Fruit fly (Drosophila melanogaster) whole organism, embryonic: ENCODE data around the gene aop.
A peak's percentile ranks its signal among the peaks of the same experiment; 100 is the strongest.

ENCODE experiments used
- CG10209 ChIP-seq: fragments of 200-800 bp; sonication (Bioruptor generic); optimal IDR thresholded peaks from 3 replicates; lab custom pipeline; 2017; ENCODE audit warnings: missing biosample characterization, mild to moderate bottlenecking, missing genetic modification characterization, missing genetic modification reagents
- CG11695 ChIP-seq: fragments of 200-800 bp; sonication (Bioruptor generic); IDR thresholded peaks from 3 replicates; pipeline ENCODE4 v1.3.6; 2022; ENCODE audit warnings: missing biosample characterization, missing genetic modification characterization
- CG12219 ChIP-seq: fragments of 200-800 bp; sonication (Bioruptor generic); optimal IDR thresholded peaks from 3 replicates; lab custom pipeline; 2018; ENCODE audit warnings: missing biosample characterization, mild to moderate bottlenecking, missing genetic modification characterization
- CG1602 ChIP-seq: fragments of 200-800 bp; sonication (Bioruptor generic); optimal IDR thresholded peaks from 3 replicates; lab custom pipeline; 2016; ENCODE audit warnings: missing biosample characterization, missing genetic modification characterization
- CG2889 ChIP-seq: fragments of 200-800 bp; sonication (Bioruptor generic); IDR thresholded peaks from 3 replicates; pipeline ENCODE4 v1.3.6; 2022; ENCODE audit warnings: missing biosample characterization, missing genetic modification characterization
- CG32772 ChIP-seq: fragments of 200-800 bp; sonication (Bioruptor generic); IDR thresholded peaks from 2 replicates; pipeline ENCODE4 v1.3.6; 2022; ENCODE audit warnings: missing biosample characterization, missing genetic modification characterization
- CG42726 ChIP-seq: fragments of 200-800 bp; sonication (Bioruptor generic); IDR thresholded peaks from 2 replicates; pipeline ENCODE4 v1.3.6; 2022; ENCODE audit warnings: missing biosample characterization, missing genetic modification characterization; ENCODE audit not compliant: partially characterized antibody
- CG4854 ChIP-seq: fragments of 200-800 bp; sonication (Bioruptor generic); optimal IDR thresholded peaks from 2 replicates; lab custom pipeline; 2016; ENCODE audit warnings: missing biosample characterization, missing genetic modification characterization, inconsistent platforms
- CG6689 ChIP-seq: fragments of 200-800 bp; sonication (Bioruptor generic); IDR thresholded peaks from 2 replicates; pipeline ENCODE4 v1.3.6; 2022; ENCODE audit warnings: missing biosample characterization, missing genetic modification characterization
- CTCF ChIP-seq: fragments of 200-800 bp; sonication (Bioruptor generic); optimal IDR thresholded peaks from 2 replicates; lab custom pipeline; 2017; ENCODE audit warnings: missing biosample characterization, mild to moderate bottlenecking, missing genetic modification characterization, moderate library complexity
- D ChIP-seq, 2 experiments: fragments of 200-800 bp in 1 of 2; fragments of >200 bp in 1 of 2; sonication (Bioruptor generic) in 1 of 2; optimal IDR thresholded peaks; 2 replicates in 1 of 2; 3 replicates in 1 of 2; lab custom pipeline; 2017; ENCODE audit warnings: mild to moderate bottlenecking in 1 of 2, missing biosample characterization in 1 of 2, missing genetic modification characterization in 1 of 2, missing genetic modification reagents in 1 of 2
- Dll ChIP-seq: fragments of 200-800 bp; sonication (Bioruptor generic); IDR thresholded peaks from 4 replicates; pipeline ENCODE4 v1.3.6; 2022; ENCODE audit warnings: missing biosample characterization, missing genetic modification characterization; ENCODE audit not compliant: partially characterized antibody
- E2f2 ChIP-seq: fragments of 200-800 bp; sonication (Bioruptor generic); IDR thresholded peaks from 2 replicates; pipeline ENCODE4 v1.3.6; 2022; ENCODE audit warnings: missing biosample characterization, missing genetic modification characterization
- Ets65A ChIP-seq: fragments of 200-800 bp; sonication (Bioruptor generic); peaks from one replicate; lab custom pipeline; 2016; ENCODE audit warnings: missing biosample characterization, missing genetic modification characterization
- Hey ChIP-seq: fragments of 200-800 bp; sonication (Bioruptor generic); optimal IDR thresholded peaks from 3 replicates; lab custom pipeline; 2018; ENCODE audit warnings: missing biosample characterization, mild to moderate bottlenecking, missing genetic modification characterization
- Oaz ChIP-seq: fragments of 200-800 bp; sonication (Bioruptor generic); IDR thresholded peaks from 2 replicates; pipeline ENCODE4 v1.3.6; 2022; ENCODE audit warnings: missing biosample characterization, missing genetic modification characterization
- Pdp1 ChIP-seq, 2 experiments: fragments of 200-800 bp; sonication (Bioruptor generic); optimal IDR thresholded peaks; 3 replicates each; lab custom pipeline; 2016; ENCODE audit warnings: missing biosample characterization in 2 of 2, missing genetic modification characterization in 2 of 2, mild to moderate bottlenecking in 1 of 2, moderate library complexity in 1 of 2
- Poxn ChIP-seq: fragments of 200-800 bp; sonication (Bioruptor generic); IDR thresholded peaks from 2 replicates; pipeline ENCODE4 v1.3.6; 2022; ENCODE audit warnings: missing biosample characterization, missing genetic modification characterization
- Sox102F ChIP-seq: fragments of 200-800 bp; sonication (Bioruptor generic); optimal IDR thresholded peaks from 2 replicates; lab custom pipeline; 2018; ENCODE audit warnings: missing biosample characterization, mild to moderate bottlenecking, missing genetic modification characterization, moderate library complexity
- Sry-β ChIP-seq: fragments of 200-800 bp; sonication (Bioruptor generic); optimal IDR thresholded peaks from 2 replicates; lab custom pipeline; 2018; ENCODE audit warnings: missing biosample characterization, mild to moderate bottlenecking, missing genetic modification characterization, moderate library complexity
- Trl ChIP-seq, 3 experiments: fragments of >200 bp in 2 of 3; fragments of 200-800 bp in 1 of 3; sonication (Bioruptor generic) in 1 of 3; optimal IDR thresholded peaks; 2 replicates in 1 of 3; 3 replicates in 2 of 3; lab custom pipeline; 2016 to 2017; ENCODE audit warnings: missing biosample characterization in 1 of 3, missing genetic modification characterization in 1 of 3
- az2 ChIP-seq: fragments of 200-800 bp; sonication (Bioruptor generic); optimal IDR thresholded peaks from 3 replicates; lab custom pipeline; 2016; ENCODE audit warnings: missing biosample characterization, missing genetic modification characterization
- danr ChIP-seq: fragments of 200-800 bp; sonication (Bioruptor generic); IDR thresholded peaks from 2 replicates; pipeline ENCODE4 v1.3.6; 2022; ENCODE audit warnings: missing biosample characterization, missing genetic modification characterization
- dati ChIP-seq: fragments of 200-800 bp; sonication (Bioruptor generic); IDR thresholded peaks from 2 replicates; pipeline ENCODE4 v1.3.6; 2022; ENCODE audit warnings: missing biosample characterization, missing genetic modification characterization
- dm ChIP-seq: fragments of 200-800 bp; sonication (Bioruptor generic); optimal IDR thresholded peaks from 3 replicates; lab custom pipeline; 2016; ENCODE audit warnings: missing biosample characterization, missing genetic modification characterization
- esg ChIP-seq: fragments of 200-800 bp; sonication (Bioruptor generic); conservative IDR thresholded peaks from 2 replicates; pipeline ENCODE4 v1.3.6; 2022; ENCODE audit warnings: missing biosample characterization, missing genetic modification characterization
- fd64A ChIP-seq: fragments of 200-800 bp; sonication (Bioruptor generic); optimal IDR thresholded peaks from 3 replicates; lab custom pipeline; 2018; ENCODE audit warnings: missing biosample characterization, mild to moderate bottlenecking, missing genetic modification characterization
- fd96Cb ChIP-seq: fragments of 200-800 bp; sonication (Bioruptor generic); optimal IDR thresholded peaks from 2 replicates; lab custom pipeline; 2018; ENCODE audit warnings: missing biosample characterization, mild to moderate bottlenecking, missing genetic modification characterization, moderate library complexity
- gce ChIP-seq: fragments of 200-800 bp; sonication (Bioruptor generic); IDR thresholded peaks from 3 replicates; pipeline ENCODE4 v1.3.6; 2022; ENCODE audit warnings: missing biosample characterization, missing genetic modification characterization
- gcm ChIP-seq: fragments of 200-800 bp; sonication (Bioruptor generic); optimal IDR thresholded peaks from 2 replicates; lab custom pipeline; 2019; ENCODE audit warnings: missing biosample characterization, mild to moderate bottlenecking, missing genetic modification characterization, moderate library complexity
- jigr1 ChIP-seq: fragments of 200-800 bp; sonication (Bioruptor generic); IDR thresholded peaks from 3 replicates; pipeline ENCODE4 v1.3.6; 2022; ENCODE audit warnings: missing biosample characterization, missing genetic modification characterization
- ken ChIP-seq: fragments of 200-800 bp; sonication (Bioruptor generic); IDR thresholded peaks from 3 replicates; pipeline ENCODE4 v1.3.6; 2022; ENCODE audit warnings: missing biosample characterization, missing genetic modification characterization
- lola ChIP-seq, 3 experiments: fragments of >200 bp in 2 of 3; fragments of 200-800 bp in 1 of 3; sonication (Bioruptor generic) in 1 of 3; optimal IDR thresholded peaks; 2 replicates each; lab custom pipeline; 2017 to 2019; ENCODE audit warnings: missing biosample characterization in 3 of 3, missing genetic modification characterization in 3 of 3, mild to moderate bottlenecking in 1 of 3, moderate library complexity in 1 of 3
- lov ChIP-seq, 2 experiments: fragments of 200-800 bp in 1 of 2; fragments of >200 bp in 1 of 2; sonication (Bioruptor generic) in 1 of 2; IDR thresholded peaks in 1 of 2; optimal IDR thresholded peaks in 1 of 2; 2 replicates in 1 of 2; 3 replicates in 1 of 2; pipeline versions ENCODE4 v1.3.6 to Lab custom; 2017 to 2022; ENCODE audit warnings: missing biosample characterization in 1 of 2, missing genetic modification characterization in 1 of 2
- luna ChIP-seq: fragments of 200-800 bp; sonication (Bioruptor generic); optimal IDR thresholded peaks from 2 replicates; lab custom pipeline; 2016; ENCODE audit warnings: missing biosample characterization, missing genetic modification characterization
- nmo ChIP-seq: fragments of 200-800 bp; sonication (Bioruptor generic); optimal IDR thresholded peaks from 2 replicates; lab custom pipeline; 2018; ENCODE audit warnings: missing biosample characterization, mild to moderate bottlenecking, missing genetic modification characterization, moderate library complexity
- otp ChIP-seq: fragments of 200-800 bp; sonication (Bioruptor generic); IDR thresholded peaks from 3 replicates; pipeline ENCODE4, ENCODE4 v1.3.6; 2022; ENCODE audit warnings: missing biosample characterization, missing genetic modification characterization
- pan ChIP-seq, 4 experiments: fragments of >200 bp in 3 of 4; fragments of 200-800 bp in 1 of 4; sonication (Bioruptor generic) in 1 of 4; optimal IDR thresholded peaks in 3 of 4; IDR thresholded peaks in 1 of 4; 2 replicates each; pipeline versions ENCODE4 v1.3.6 to Lab custom; 2017 to 2022; ENCODE audit warnings: missing biosample characterization in 2 of 4, missing genetic modification characterization in 2 of 4, mixed read lengths in 1 of 4
- peb ChIP-seq: fragments of 200-800 bp; sonication (Bioruptor generic); IDR thresholded peaks from 2 replicates; pipeline ENCODE4 v1.3.6; 2022; ENCODE audit warnings: missing biosample characterization, missing genetic modification characterization
- ranshi ChIP-seq: fragments of 200-800 bp; sonication (Bioruptor generic); IDR thresholded peaks from 2 replicates; pipeline ENCODE4 v1.3.6; 2022; ENCODE audit warnings: missing biosample characterization, missing genetic modification characterization
- rib ChIP-seq: fragments of 200-800 bp; sonication (Bioruptor generic); IDR thresholded peaks from 2 replicates; pipeline ENCODE4 v1.3.6; 2022; ENCODE audit warnings: missing biosample characterization, missing genetic modification characterization
- run ChIP-seq: fragments of 200-800 bp; sonication (Bioruptor generic); optimal IDR thresholded peaks from 3 replicates; lab custom pipeline; 2018; ENCODE audit warnings: missing biosample characterization, mild to moderate bottlenecking, missing genetic modification characterization
- schlank ChIP-seq: fragments of 200-800 bp; sonication (Bioruptor generic); optimal IDR thresholded peaks from 2 replicates; lab custom pipeline; 2018; ENCODE audit warnings: missing biosample characterization, mild to moderate bottlenecking, missing genetic modification characterization
- slp2 ChIP-seq: fragments of 200-800 bp; sonication (Bioruptor generic); optimal IDR thresholded peaks from 2 replicates; lab custom pipeline; 2016; ENCODE audit warnings: missing biosample characterization, missing genetic modification characterization
- sob ChIP-seq: fragments of 200-800 bp; sonication (Bioruptor generic); IDR thresholded peaks from 2 replicates; pipeline ENCODE4 v1.3.6; 2022; ENCODE audit warnings: missing biosample characterization, missing genetic modification characterization
- tin ChIP-seq: fragments of 200-800 bp; sonication (Bioruptor generic); optimal IDR thresholded peaks from 3 replicates; lab custom pipeline; 2016; ENCODE audit warnings: missing biosample characterization, missing genetic modification characterization
- vnd ChIP-seq: fragments of 200-800 bp; sonication (Bioruptor generic); IDR thresholded peaks from 3 replicates; pipeline ENCODE4 v1.3.6; 2022; ENCODE audit warnings: missing biosample characterization, missing genetic modification characterization; ENCODE audit not compliant: partially characterized antibody

Gene aop

dm6 chr2L:2130157-2130987 is 48.2 kb downstream of the aop start, which contains the start of gene Glyp (continued):
- peak; percentile 97 for TF ChIP-seq CG11695 (GFP tag; lab: Robert Waterston, UW)
- TF ChIP-seq schlank (tag; lab: Kevin White, UChicago): peak; percentile 89
- TF ChIP-seq vnd (GFP tag; lab: Robert Waterston, UW): no peak
- peak; percentile 58 for TF ChIP-seq Sry-β (GFP tag; lab: Kevin White, UChicago)
- peak; percentile 96 for TF ChIP-seq az2
- TF ChIP-seq Sox102F: peak; percentile 97
- TF ChIP-seq peb (GFP tag; lab: Robert Waterston, UW): peak; percentile 82
- TF ChIP-seq CG10209: peak; percentile 98
- peak; percentile 73 to 82 for TF ChIP-seq Pdp1 (GFP tag; optimal IDR thresholded peaks at IDR 0.05; lab: Kevin White, UChicago)
- peak; percentile 82 for TF ChIP-seq fd64A
- peak; percentile 90 for TF ChIP-seq CG1602 (GFP tag; lab: Kevin White, UChicago)
- TF ChIP-seq CG6689 (GFP tag; lab: Robert Waterston, UW): peak; percentile 96
- peak in 1 of 3 experiments; percentile 95 for TF ChIP-seq lola (GFP tag; optimal IDR thresholded peaks at IDR 0.05; lab: Kevin White, UChicago)
- peak; percentile 88 for TF ChIP-seq ken (GFP tag; lab: Robert Waterston, UW)
- TF ChIP-seq tin (GFP tag; lab: Kevin White, UChicago): peak; percentile 94
- peak; percentile 97 for TF ChIP-seq CTCF (GFP tag; lab: Kevin White, UChicago)
- peak; percentile 86 for TF ChIP-seq CG4854 (GFP tag; lab: Kevin White, UChicago)
- TF ChIP-seq run (tag; lab: Kevin White, UChicago): peak; percentile 94
- TF ChIP-seq Trl (optimal IDR thresholded peaks at IDR 0.05; lab: Kevin White, UChicago): peak; percentile 98
- peak; percentile 78 for TF ChIP-seq Trl (GFP tag; optimal IDR thresholded peaks at IDR 0.05; lab: Kevin White, UChicago)
- 0 out of 2 replicates have a peak, but pooled peaks have one; percentile 49 for TF ChIP-seq dati
- TF ChIP-seq Hey (tag; lab: Kevin White, UChicago): peak; percentile 68
- TF ChIP-seq jigr1: peak; percentile 92
- peak; percentile 89 for TF ChIP-seq gce (GFP tag; lab: Robert Waterston, UW)
- TF ChIP-seq rib (GFP tag; lab: Robert Waterston, UW): peak; percentile 91
- no peak for TF ChIP-seq lov (optimal IDR thresholded peaks at IDR 0.05; lab: Kevin White, UChicago)
- TF ChIP-seq lov (GFP tag; IDR thresholded peaks at IDR 0.05; lab: Robert Waterston, UW): peak; percentile 74; the same call in 1 of the 3 replicates
- no peak for TF ChIP-seq pan (optimal IDR thresholded peaks at IDR 0.05; lab: Kevin White, UChicago)
- peak in 1 of 2 experiments; percentile 96 for TF ChIP-seq pan (GFP tag; optimal IDR thresholded peaks at IDR 0.05 in 1 of 2, IDR thresholded peaks at IDR 0.05 in 1 of 2)
- TF ChIP-seq ranshi (GFP tag; lab: Robert Waterston, UW): peak; percentile 94
- TF ChIP-seq dm: peak; percentile 31
- peak; percentile 97 for TF ChIP-seq nmo (GFP tag; lab: Kevin White, UChicago)
- TF ChIP-seq Oaz: peak; percentile 89
- TF ChIP-seq slp2 (GFP tag; lab: Kevin White, UChicago): peak; percentile 68
- TF ChIP-seq CG42726 (GFP tag; lab: Robert Waterston, UW): peak; percentile 29; the same call in 1 of the 2 replicates
- TF ChIP-seq Poxn (GFP tag; lab: Robert Waterston, UW): peak; percentile 80
- no peak for TF ChIP-seq D (optimal IDR thresholded peaks at IDR 0.05; lab: Kevin White, UChicago)
- TF ChIP-seq D (GFP tag; optimal IDR thresholded peaks at IDR 0.05; lab: Kevin White, UChicago): peak; percentile 95
- peak; percentile 95 for TF ChIP-seq fd96Cb (tag; lab: Kevin White, UChicago)
- TF ChIP-seq luna: no peak
- TF ChIP-seq CG12219 (GFP tag; lab: Kevin White, UChicago): peak; percentile 92
- peak; percentile 95 for TF ChIP-seq Ets65A
- peak; percentile 94 for TF ChIP-seq esg (GFP tag; lab: Robert Waterston, UW)
- TF ChIP-seq otp (GFP tag; lab: Robert Waterston, UW): peak; percentile 84; the same call in 2 of the 3 replicates
- TF ChIP-seq sob (GFP tag; lab: Robert Waterston, UW): peak; percentile 97
- peak; percentile 98 for TF ChIP-seq E2f2 (GFP tag; lab: Robert Waterston, UW)
- peak; percentile 98 for TF ChIP-seq gcm
- TF ChIP-seq danr (GFP tag; lab: Robert Waterston, UW): peak; percentile 92
- peak; percentile 87; the same call in 2 of the 3 replicates for TF ChIP-seq CG2889 (GFP tag; lab: Robert Waterston, UW)
- no peak for TF ChIP-seq Dll (GFP tag; lab: Robert Waterston, UW)
- TF ChIP-seq CG32772 (GFP tag; lab: Robert Waterston, UW): peak; percentile 93
